Worm (Caenorhabditis elegans) whole organism, L4 larva: ENCODE data around the gene F29A7.6.

Source experiments
- ZK546.5 ChIP-seq, 2 experiments: sonication (generic microtip); optimal IDR thresholded peaks; 2 replicates each; lab custom pipeline; 2017; ENCODE audit warnings: missing biosample characterization in 2 of 2, missing genetic modification characterization in 2 of 2
- lin-15B ChIP-seq: fragments of 150-350 bp; sonication (generic microtip); optimal IDR thresholded peaks from 3 replicates; lab custom pipeline; 2014; ENCODE audit warnings: missing biosample characterization, missing genetic modification characterization
- nhr-41 ChIP-seq: fragments of 200-800 bp; sonication (Bioruptor generic); IDR thresholded peaks from 2 replicates; pipeline ENCODE4 v1.3.6; 2022; ENCODE audit warnings: missing genetic modification reagents, missing genetic modification characterization, missing compliant biosample characterization
- nhr-48 ChIP-seq: sonication (generic microtip); optimal IDR thresholded peaks from 2 replicates; lab custom pipeline; 2016; ENCODE audit warnings: mild to moderate bottlenecking, missing genetic modification characterization, missing compliant biosample characterization
- unc-62 ChIP-seq, 3 experiments: fragments of 150-350 bp in 1 of 3; sonication (generic microtip); optimal IDR thresholded peaks in 2 of 3; peaks in 1 of 3; 1 replicate in 1 of 3; 2 replicates in 2 of 3; lab custom pipeline; 2014 to 2017; ENCODE audit warnings: missing biosample characterization in 3 of 3, missing genetic modification characterization in 3 of 3, missing genetic modification reagents in 3 of 3, missing genotype in 1 of 3

DNA sequence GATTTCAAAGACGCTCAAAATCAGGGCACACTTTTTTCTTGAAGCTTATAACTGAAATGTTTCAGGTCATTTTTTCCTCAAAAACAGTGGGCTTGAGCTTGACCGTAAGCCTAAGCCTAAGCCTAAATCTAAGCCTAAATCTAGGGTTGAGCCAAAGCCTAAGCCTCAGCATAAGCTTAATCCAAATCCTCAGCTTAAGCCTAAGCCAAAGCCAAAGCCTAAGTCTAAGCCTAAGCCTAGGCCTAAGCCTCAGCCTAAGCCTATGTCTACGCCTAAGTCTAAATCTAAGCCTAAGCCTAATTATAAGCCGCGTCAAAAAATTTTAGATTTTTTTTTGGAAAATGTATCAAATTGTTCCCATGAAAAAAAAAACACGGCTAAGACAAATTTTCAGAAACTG, 18.1 kb downstream of the F29A7.6 start:
- no peak for TF ChIP-seq nhr-48 (tag; lab: Kevin White, UChicago)
- TF ChIP-seq lin-15B (tag; lab: Kevin White, UChicago), result no peak
- no peak for TF ChIP-seq unc-62 (GFP tag; optimal IDR thresholded peaks at IDR 0.05 in 1 of 2; lab: Kevin White, UChicago)
- no peak for TF ChIP-seq unc-62 (tag; optimal IDR thresholded peaks at IDR 0.05; lab: Kevin White, UChicago)
- TF ChIP-seq ZK546.5 (tag; optimal IDR thresholded peaks at IDR 0.05; lab: Kevin White, UChicago), result no peak
- no peak for TF ChIP-seq nhr-41 (GFP tag; lab: Robert Waterston, UW)
